Worm (Caenorhabditis elegans): Measurements from ENCODE around the gene Y73B6A.3.
A peak's percentile ranks its signal among the peaks of the same experiment; 100 is the strongest.

Y73B6A.3 gene

ce11 chrIV:6785151-6785550 lies 45.1 kb upstream of the Y73B6A.3 start, which contains the start of gene dyci-1 (continued):
- TF ChIP-seq set-16 (GFP tag; IDR thresholded peaks at IDR 0.05) (no peak), F37D6.2 (tag; optimal IDR thresholded peaks at IDR 0.05) (no peak), nhr-41 (GFP tag; IDR thresholded peaks at IDR 0.05) (no peak), F26F4.8 (GFP tag; conservative IDR thresholded peaks at IDR 0.05) (no peak), nhr-28 (tag; optimal IDR thresholded peaks at IDR 0.05) (peak; percentile 50), lin-15B (tag; optimal IDR thresholded peaks at IDR 0.05) (no peak), zip-11 (GFP tag; IDR thresholded peaks at IDR 0.05) (no peak), lir-3 (tag; optimal IDR thresholded peaks at IDR 0.05) (no peak), spr-3 (GFP tag; optimal IDR thresholded peaks at IDR 0.05) (no peak)

ce11 chrIV:6777156-6777555 lies 37.1 kb upstream of the Y73B6A.3 start:
- TF ChIP-seq duxl-1 (tag; optimal IDR thresholded peaks at IDR 0.05; ENCODE audit: poor library complexity): no peak
- no peak for TF ChIP-seq lin-15B (tag; optimal IDR thresholded peaks at IDR 0.05)
- no peak for TF ChIP-seq mdt-29 (GFP tag; IDR thresholded peaks at IDR 0.05)
- TF ChIP-seq fkh-10 (GFP tag; optimal IDR thresholded peaks at IDR 0.05): no peak
- no peak for TF ChIP-seq lin-13 (GFP tag; optimal IDR thresholded peaks at IDR 0.05)
- peak; percentile 62 for TF ChIP-seq snpc-1.2 (GFP tag; IDR thresholded peaks at IDR 0.05)

ce11 chrIV:6771556-6771955 lies 31.5 kb upstream of the Y73B6A.3 start:
- no peak for TF ChIP-seq mep-1 (tag; optimal IDR thresholded peaks at IDR 0.05)
- peak; percentile 22 for TF ChIP-seq hlh-30 (tag; optimal IDR thresholded peaks at IDR 0.05; ENCODE audit: insufficient read depth)
- no peak for TF ChIP-seq unc-39 (tag; optimal IDR thresholded peaks at IDR 0.05)
- no peak for TF ChIP-seq tag-97 (GFP tag; IDR thresholded peaks at IDR 0.05)
- TF ChIP-seq fos-1 (tag; optimal IDR thresholded peaks at IDR 0.05): no peak
- no peak for TF ChIP-seq nhr-48 (tag; optimal IDR thresholded peaks at IDR 0.05)
- no peak for TF ChIP-seq dmd-8 (GFP tag; IDR thresholded peaks at IDR 0.05)
- no peak for TF ChIP-seq Y75B8A.6 (GFP tag; IDR thresholded peaks at IDR 0.05)
- TF ChIP-seq mxl-2 (GFP tag; conservative IDR thresholded peaks at IDR 0.05): no peak
- TF ChIP-seq madf-9 (GFP tag; conservative IDR thresholded peaks at IDR 0.05): no peak
- TF ChIP-seq nhr-237 (tag; optimal IDR thresholded peaks at IDR 0.05): no peak
- TF ChIP-seq ceh-82 (tag; optimal IDR thresholded peaks at IDR 0.05): no peak
- TF ChIP-seq unc-62 (GFP tag; optimal IDR thresholded peaks at IDR 0.05 in 1 of 2): no peak
- TF ChIP-seq unc-62 (tag; optimal IDR thresholded peaks at IDR 0.05): no peak
- no peak for TF ChIP-seq hmg-1.1 (GFP tag; IDR thresholded peaks at IDR 0.05)
- no peak for TF ChIP-seq lsy-2 (tag; optimal IDR thresholded peaks at IDR 0.05)
- TF ChIP-seq spr-3 (GFP tag; optimal IDR thresholded peaks at IDR 0.05): no peak
- TF ChIP-seq sdz-12 (GFP tag; optimal IDR thresholded peaks at IDR 0.05): no peak
- TF ChIP-seq dmd-6 (GFP tag; IDR thresholded peaks at IDR 0.05): no peak
- no peak for TF ChIP-seq Y48G9A.11 (GFP tag; IDR thresholded peaks at IDR 0.05)
- TF ChIP-seq F10B5.3 (tag; optimal IDR thresholded peaks at IDR 0.05): no peak
- TF ChIP-seq nhr-42 (GFP tag; IDR thresholded peaks at IDR 0.05): no peak
- no peak for TF ChIP-seq F49E8.2 (tag; optimal IDR thresholded peaks at IDR 0.05; ENCODE audit: borderline replicate concordance)
- TF ChIP-seq nhr-77 (tag; optimal IDR thresholded peaks at IDR 0.05): peak; percentile 44
- no peak for TF ChIP-seq nhr-11 (tag; optimal IDR thresholded peaks at IDR 0.05)
- TF ChIP-seq lir-3 (tag; optimal IDR thresholded peaks at IDR 0.05): no peak
- TF ChIP-seq T26A8.4 (GFP tag; IDR thresholded peaks at IDR 0.05): no peak
- TF ChIP-seq ceh-28 (tag; optimal IDR thresholded peaks at IDR 0.05): no peak
- no peak for TF ChIP-seq arid-1 (GFP tag; conservative IDR thresholded peaks at IDR 0.05)
- no peak for TF ChIP-seq hif-1 (tag; optimal IDR thresholded peaks at IDR 0.05)
- TF ChIP-seq unc-130 (GFP tag; optimal IDR thresholded peaks at IDR 0.05): no peak
- no peak for TF ChIP-seq mxl-3 (GFP tag; optimal IDR thresholded peaks at IDR 0.05)
- TF ChIP-seq ama-1 (optimal IDR thresholded peaks at IDR 0.05): no peak
- no peak for TF ChIP-seq nhr-41 (GFP tag; IDR thresholded peaks at IDR 0.05)
- TF ChIP-seq duxl-1 (tag; optimal IDR thresholded peaks at IDR 0.05; ENCODE audit: poor library complexity): no peak
- TF ChIP-seq aha-1 (tag): peak; percentile 52
- no peak for TF ChIP-seq dmd-9 (GFP tag; IDR thresholded peaks at IDR 0.05)
- TF ChIP-seq dve-1 (tag; optimal IDR thresholded peaks at IDR 0.05; ENCODE audit: insufficient read depth): peak; percentile 61
- no peak for TF ChIP-seq jun-1 (tag; optimal IDR thresholded peaks at IDR 0.05)

Data from whole organism, L4 larva.